Worm (Caenorhabditis elegans) whole organism, late embryonic: ENCODE results near the gene lin-56.

Experiments used
- T23F11.4 ChIP-seq: fragments of 200-800 bp; sonication (Bioruptor generic); optimal IDR thresholded peaks from 2 replicates; lab custom pipeline; 2018; ENCODE audit warnings: mild to moderate bottlenecking, missing genetic modification characterization, missing compliant biosample characterization
- ceh-19 ChIP-seq: fragments of 200-800 bp; sonication (Bioruptor generic); optimal IDR thresholded peaks from 2 replicates; lab custom pipeline; 2018; ENCODE audit warnings: mild to moderate bottlenecking, missing genetic modification characterization, missing compliant biosample characterization
- ceh-30 ChIP-seq: fragments of 150-350 bp; optimal IDR thresholded peaks from 2 replicates; lab custom pipeline; 2014; ENCODE audit warnings: missing biosample characterization, missing genetic modification characterization
- dmd-4 ChIP-seq: sonication (generic microtip); optimal IDR thresholded peaks from 2 replicates; lab custom pipeline; 2016; ENCODE audit warnings: borderline replicate concordance, missing genetic modification characterization, missing compliant biosample characterization
- eyg-1 ChIP-seq: sonication (generic microtip); optimal IDR thresholded peaks from 2 replicates; lab custom pipeline; 2016; ENCODE audit warnings: missing genotype, missing genetic modification characterization, missing compliant biosample characterization
- hlh-30 ChIP-seq: sonication (generic microtip); optimal IDR thresholded peaks from 2 replicates; lab custom pipeline; 2017; ENCODE audit warnings: antibody characterized with exemption, missing genetic modification characterization, missing compliant biosample characterization; ENCODE audit not compliant: insufficient read depth
- mec-3 ChIP-seq: sonication (generic microtip); optimal IDR thresholded peaks from 2 replicates; lab custom pipeline; 2016; ENCODE audit warnings: borderline replicate concordance, missing genetic modification characterization, missing compliant biosample characterization
- nhr-11 ChIP-seq: fragments of 150-350 bp; optimal IDR thresholded peaks from 2 replicates; lab custom pipeline; 2014; ENCODE audit warnings: missing biosample characterization, missing genetic modification characterization
- pha-4 ChIP-seq: fragments of 150-350 bp; optimal IDR thresholded peaks from 2 replicates; lab custom pipeline; 2018; ENCODE audit warnings: missing biosample characterization, missing genetic modification reagents, missing genetic modification characterization
- sdc-2 ChIP-seq: sonication (generic microtip); optimal IDR thresholded peaks from 2 replicates; lab custom pipeline; 2016; ENCODE audit warnings: missing genotype, missing genetic modification characterization, missing compliant biosample characterization
- sox-4 ChIP-seq: sonication (generic microtip); optimal IDR thresholded peaks from 2 replicates; lab custom pipeline; 2017; ENCODE audit warnings: mild to moderate bottlenecking, missing genetic modification characterization, inconsistent platforms, missing compliant biosample characterization
- tbx-7 ChIP-seq: sonication (generic microtip); optimal IDR thresholded peaks from 2 replicates; lab custom pipeline; 2016; ENCODE audit warnings: missing genotype, missing genetic modification characterization, missing compliant biosample characterization
- unc-86 ChIP-seq: sonication (generic microtip); optimal IDR thresholded peaks from 2 replicates; lab custom pipeline; 2016; ENCODE audit warnings: missing genetic modification characterization, missing compliant biosample characterization

- TF ChIP-seq mec-3 (tag; lab: Kevin White, UChicago) (no peak), unc-86 (tag; lab: Kevin White, UChicago) (no peak), sdc-2 (tag; lab: Kevin White, UChicago) (no peak), T23F11.4 (GFP tag; lab: Kevin White, UChicago) (no peak), pha-4 (no peak), hlh-30 (tag; lab: Kevin White, UChicago) (no peak), dmd-4 (tag; lab: Kevin White, UChicago) (no peak), ceh-30 (no peak), sox-4 (tag; lab: Kevin White, UChicago) (no peak), nhr-11 (tag; lab: Kevin White, UChicago) (no peak), tbx-7 (tag; lab: Kevin White, UChicago) (no peak), eyg-1 (tag; lab: Kevin White, UChicago) (no peak), ceh-19 (GFP tag; lab: Kevin White, UChicago) (no peak)
These were observed 33.1 kb downstream of the lin-56 start for ce11 chrII:10482899-10483298.
